Fruit fly (Drosophila melanogaster) whole organism, embryonic: Measurements from ENCODE around the gene CG15286.

Experiments used
- Atf-2 ChIP-seq: fragments of 200-800 bp; sonication (Bioruptor generic); optimal IDR thresholded peaks from 2 replicates; lab custom pipeline; 2016; ENCODE audit warnings: missing biosample characterization, missing genetic modification characterization
- Atf3 ChIP-seq: fragments of 200-800 bp; sonication (Bioruptor generic); optimal IDR thresholded peaks from 3 replicates; lab custom pipeline; 2016; ENCODE audit warnings: missing biosample characterization, missing genetic modification characterization
- B-H1 ChIP-seq: fragments of 200-800 bp; sonication (Bioruptor generic); IDR thresholded peaks from 3 replicates; pipeline ENCODE4 v1.3.6; 2022; ENCODE audit warnings: missing biosample characterization, missing genetic modification characterization
- CG10366 ChIP-seq: fragments of 200-800 bp; sonication (Bioruptor generic); IDR thresholded peaks from 2 replicates; pipeline ENCODE4 v1.3.6; 2022; ENCODE audit warnings: missing biosample characterization, missing genetic modification characterization
- CG10979 ChIP-seq: fragments of 200-800 bp; sonication (Bioruptor generic); optimal IDR thresholded peaks from 2 replicates; lab custom pipeline; 2018; ENCODE audit warnings: missing biosample characterization, mild to moderate bottlenecking, missing genetic modification characterization, moderate library complexity
- CG11085 ChIP-seq: fragments of 200-800 bp; sonication (Bioruptor generic); IDR thresholded peaks from 2 replicates; pipeline ENCODE4 v1.3.6; 2022; ENCODE audit warnings: missing biosample characterization, missing genetic modification characterization
- CG14710 ChIP-seq: fragments of 200-800 bp; sonication (Bioruptor generic); optimal IDR thresholded peaks from 3 replicates; lab custom pipeline; 2019; ENCODE audit warnings: missing biosample characterization, mild to moderate bottlenecking, missing genetic modification characterization, moderate library complexity
- CG15479 ChIP-seq: fragments of 200-800 bp; sonication (Bioruptor generic); optimal IDR thresholded peaks from 3 replicates; lab custom pipeline; 2019; ENCODE audit warnings: missing biosample characterization, mild to moderate bottlenecking, missing genetic modification characterization, moderate library complexity
- CG1602 ChIP-seq: fragments of 200-800 bp; sonication (Bioruptor generic); optimal IDR thresholded peaks from 3 replicates; lab custom pipeline; 2016; ENCODE audit warnings: missing biosample characterization, missing genetic modification characterization
- CG16863 ChIP-seq: fragments of 200-800 bp; sonication (Bioruptor generic); optimal IDR thresholded peaks from 3 replicates; lab custom pipeline; 2016; ENCODE audit warnings: missing biosample characterization, missing genetic modification characterization
- CG17385 ChIP-seq: fragments of 200-800 bp; sonication (Bioruptor generic); optimal IDR thresholded peaks from 3 replicates; lab custom pipeline; 2018; ENCODE audit warnings: missing biosample characterization, mild to moderate bottlenecking, missing genetic modification characterization
- CG17612 ChIP-seq: fragments of 200-800 bp; sonication (Bioruptor generic); IDR thresholded peaks from 2 replicates; pipeline ENCODE4 v1.3.6; 2022; ENCODE audit warnings: missing biosample characterization, missing genetic modification characterization
- CG17912 ChIP-seq: fragments of 200-800 bp; sonication (Bioruptor generic); optimal IDR thresholded peaks from 2 replicates; lab custom pipeline; 2018; ENCODE audit warnings: missing biosample characterization, mild to moderate bottlenecking, missing genetic modification characterization
- CG2889 ChIP-seq: fragments of 200-800 bp; sonication (Bioruptor generic); IDR thresholded peaks from 3 replicates; pipeline ENCODE4 v1.3.6; 2022; ENCODE audit warnings: missing biosample characterization, missing genetic modification characterization
- CG30403 ChIP-seq: fragments of 200-800 bp; sonication (Bioruptor generic); optimal IDR thresholded peaks from 3 replicates; lab custom pipeline; 2016; ENCODE audit warnings: missing biosample characterization, missing genetic modification characterization
- CG31441 ChIP-seq: fragments of 200-800 bp; sonication (Bioruptor generic); IDR thresholded peaks from 2 replicates; pipeline ENCODE4 v1.3.6; 2022; ENCODE audit warnings: missing biosample characterization, missing genetic modification characterization
- CG33213 ChIP-seq: fragments of 200-800 bp; sonication (Bioruptor generic); optimal IDR thresholded peaks from 3 replicates; lab custom pipeline; 2016; ENCODE audit warnings: missing biosample characterization, missing genetic modification characterization
- CG34224 ChIP-seq: fragments of 200-800 bp; sonication (Bioruptor generic); IDR thresholded peaks from 3 replicates; pipeline ENCODE4 v1.3.6; 2022; ENCODE audit warnings: missing biosample characterization, missing genetic modification characterization; ENCODE audit not compliant: partially characterized antibody
- CG34422 ChIP-seq: fragments of 200-800 bp; sonication (Bioruptor generic); IDR thresholded peaks from 3 replicates; pipeline ENCODE4 v1.3.6; 2022; ENCODE audit warnings: missing biosample characterization, missing genetic modification characterization
- CG4282 ChIP-seq: fragments of 200-800 bp; sonication (Bioruptor generic); optimal IDR thresholded peaks from 2 replicates; lab custom pipeline; 2016; ENCODE audit warnings: missing biosample characterization, missing genetic modification characterization
- CG4730 ChIP-seq: fragments of 200-800 bp; sonication (Bioruptor generic); IDR thresholded peaks from 2 replicates; pipeline ENCODE4 v1.3.6; 2022; ENCODE audit warnings: missing biosample characterization, missing genetic modification characterization
- CG6689 ChIP-seq: fragments of 200-800 bp; sonication (Bioruptor generic); IDR thresholded peaks from 2 replicates; pipeline ENCODE4 v1.3.6; 2022; ENCODE audit warnings: missing biosample characterization, missing genetic modification characterization
- CG8089 ChIP-seq: fragments of 200-800 bp; sonication (Bioruptor generic); optimal IDR thresholded peaks from 3 replicates; lab custom pipeline; 2016; ENCODE audit warnings: missing biosample characterization, missing genetic modification characterization
- CG8944 ChIP-seq: fragments of 200-800 bp; sonication (Bioruptor generic); optimal IDR thresholded peaks from 3 replicates; lab custom pipeline; 2016; ENCODE audit warnings: missing biosample characterization, missing genetic modification characterization
- CG9437 ChIP-seq: fragments of 200-800 bp; sonication (Bioruptor generic); optimal IDR thresholded peaks from 2 replicates; lab custom pipeline; 2018; ENCODE audit warnings: missing biosample characterization, mild to moderate bottlenecking, missing genetic modification characterization
- CG9817 ChIP-seq: fragments of 200-800 bp; sonication (Bioruptor generic); optimal IDR thresholded peaks from 2 replicates; lab custom pipeline; 2018; ENCODE audit warnings: missing biosample characterization, mild to moderate bottlenecking, missing genetic modification characterization, moderate library complexity
- CrebB ChIP-seq: fragments of 200-800 bp; sonication (Bioruptor generic); optimal IDR thresholded peaks from 3 replicates; lab custom pipeline; 2018; ENCODE audit warnings: missing biosample characterization, mild to moderate bottlenecking, missing genetic modification characterization
- D ChIP-seq, 2 experiments: fragments of 200-800 bp in 1 of 2; fragments of >200 bp in 1 of 2; sonication (Bioruptor generic) in 1 of 2; optimal IDR thresholded peaks; 2 replicates in 1 of 2; 3 replicates in 1 of 2; lab custom pipeline; 2017; ENCODE audit warnings: mild to moderate bottlenecking in 1 of 2, missing biosample characterization in 1 of 2, missing genetic modification characterization in 1 of 2, missing genetic modification reagents in 1 of 2
- D19B ChIP-seq: fragments of 200-800 bp; sonication (Bioruptor generic); optimal IDR thresholded peaks from 2 replicates; lab custom pipeline; 2017; ENCODE audit warnings: missing biosample characterization, mild to moderate bottlenecking, missing genetic modification characterization
- Doc2 ChIP-seq: fragments of 200-800 bp; sonication (Bioruptor generic); IDR thresholded peaks from 2 replicates; pipeline ENCODE4 v1.3.6; 2022; ENCODE audit warnings: missing biosample characterization, missing genetic modification characterization
- ERR ChIP-seq: fragments of 200-800 bp; sonication (Bioruptor generic); optimal IDR thresholded peaks from 2 replicates; lab custom pipeline; 2016; ENCODE audit warnings: missing biosample characterization, missing genetic modification characterization
- Ets97D ChIP-seq: fragments of 200-800 bp; sonication (Bioruptor generic); optimal IDR thresholded peaks from 3 replicates; lab custom pipeline; 2016; ENCODE audit warnings: missing biosample characterization, missing genetic modification characterization
- Fer1 ChIP-seq: fragments of 200-800 bp; sonication (Bioruptor generic); optimal IDR thresholded peaks from 2 replicates; lab custom pipeline; 2017; ENCODE audit warnings: missing biosample characterization, mild to moderate bottlenecking, missing genetic modification characterization
- HHEX ChIP-seq: fragments of 200-800 bp; sonication (Bioruptor generic); optimal IDR thresholded peaks from 3 replicates; lab custom pipeline; 2017; ENCODE audit warnings: missing biosample characterization, mild to moderate bottlenecking, missing genetic modification characterization, missing genetic modification reagents
- Hr3 ChIP-seq: fragments of 200-800 bp; sonication (Bioruptor generic); optimal IDR thresholded peaks from 3 replicates; lab custom pipeline; 2016; ENCODE audit warnings: missing biosample characterization, missing genetic modification characterization
- Hr78 ChIP-seq, 2 experiments: fragments of 200-800 bp in 1 of 2; fragments of >200 bp in 1 of 2; sonication (Bioruptor generic) in 1 of 2; optimal IDR thresholded peaks; 2 replicates each; lab custom pipeline; 2017 to 2019; ENCODE audit warnings: missing biosample characterization in 2 of 2, missing genetic modification characterization in 2 of 2, mild to moderate bottlenecking in 1 of 2, moderate library complexity in 1 of 2
- MTF-1 ChIP-seq: fragments of 200-800 bp; sonication (Bioruptor generic); optimal IDR thresholded peaks from 2 replicates; lab custom pipeline; 2018; ENCODE audit warnings: missing biosample characterization, mild to moderate bottlenecking, missing genetic modification characterization, borderline replicate concordance
- Nf-YC ChIP-seq: fragments of 200-800 bp; optimal IDR thresholded peaks from 3 replicates; lab custom pipeline; 2019; ENCODE audit warnings: missing biosample characterization, mild to moderate bottlenecking, missing genetic modification characterization, moderate library complexity
- Ravus ChIP-seq: fragments of 200-800 bp; sonication (Bioruptor generic); IDR thresholded peaks from 2 replicates; pipeline ENCODE4 v1.3.6; 2022; ENCODE audit warnings: missing biosample characterization, missing genetic modification characterization
- Sry-δ ChIP-seq: fragments of 200-800 bp; sonication (Bioruptor generic); optimal IDR thresholded peaks from 2 replicates; lab custom pipeline; 2016; ENCODE audit warnings: missing biosample characterization, missing genetic modification characterization
- ab ChIP-seq: fragments of 200-800 bp; sonication (Bioruptor generic); optimal IDR thresholded peaks from 2 replicates; lab custom pipeline; 2016; ENCODE audit warnings: missing biosample characterization, missing genetic modification characterization
- ash1 ChIP-seq: fragments of 200-800 bp; sonication (Bioruptor generic); optimal IDR thresholded peaks from 2 replicates; lab custom pipeline; 2018; ENCODE audit warnings: missing biosample characterization, mild to moderate bottlenecking, missing genetic modification characterization
- cg ChIP-seq: fragments of 200-800 bp; sonication (Bioruptor generic); optimal IDR thresholded peaks from 3 replicates; lab custom pipeline; 2019; ENCODE audit warnings: missing biosample characterization, mild to moderate bottlenecking, missing genetic modification characterization, moderate library complexity
- chinmo ChIP-seq: fragments of 200-800 bp; sonication (Bioruptor generic); IDR thresholded peaks from 4 replicates; pipeline ENCODE4 v1.3.6; 2022; ENCODE audit warnings: missing biosample characterization, missing genetic modification characterization; ENCODE audit not compliant: partially characterized antibody
- crol ChIP-seq: fragments of 200-800 bp; sonication (Bioruptor generic); IDR thresholded peaks from 2 replicates; pipeline ENCODE4 v1.3.6; 2022; ENCODE audit warnings: missing biosample characterization, missing genetic modification characterization
- dimm ChIP-seq: fragments of 200-800 bp; sonication (Bioruptor generic); IDR thresholded peaks from 2 replicates; pipeline ENCODE4 v1.3.6; 2022; ENCODE audit warnings: missing biosample characterization, missing genetic modification characterization
- ftz-f1 ChIP-seq: fragments of 200-800 bp; sonication (Bioruptor generic); optimal IDR thresholded peaks from 2 replicates; lab custom pipeline; 2016; ENCODE audit warnings: missing biosample characterization, missing genetic modification characterization
- gem ChIP-seq: fragments of 200-800 bp; sonication (Bioruptor generic); optimal IDR thresholded peaks from 2 replicates; lab custom pipeline; 2019; ENCODE audit warnings: missing biosample characterization, mild to moderate bottlenecking, missing genetic modification characterization, moderate library complexity
- kni ChIP-seq: fragments of 200-800 bp; sonication (Bioruptor generic); optimal IDR thresholded peaks from 3 replicates; lab custom pipeline; 2017; ENCODE audit warnings: mild to moderate bottlenecking, missing biosample characterization, missing genetic modification reagents, missing genetic modification characterization
- knrl ChIP-seq: fragments of 200-800 bp; sonication (Bioruptor generic); IDR thresholded peaks from 3 replicates; pipeline ENCODE4 v1.3.6; 2022; ENCODE audit warnings: missing biosample characterization, missing genetic modification characterization; ENCODE audit not compliant: partially characterized antibody
- pum ChIP-seq: fragments of 200-800 bp; sonication (Bioruptor generic); optimal IDR thresholded peaks from 2 replicates; lab custom pipeline; 2016; ENCODE audit warnings: missing biosample characterization, missing genetic modification characterization
- sr ChIP-seq: fragments of 200-800 bp; sonication (Bioruptor generic); IDR thresholded peaks from 3 replicates; pipeline ENCODE4 v1.3.6; 2022; ENCODE audit warnings: missing biosample characterization, missing genetic modification characterization
- usp ChIP-seq: fragments of >200 bp; optimal IDR thresholded peaks from 2 replicates; lab custom pipeline; 2017; ENCODE audit warnings: missing biosample characterization, missing genetic modification characterization
- wdn ChIP-seq: fragments of 200-800 bp; sonication (Bioruptor generic); IDR thresholded peaks from 2 replicates; pipeline ENCODE4 v1.3.6; 2022; ENCODE audit warnings: missing biosample characterization, missing genetic modification characterization

CG15286 gene

DNA sequence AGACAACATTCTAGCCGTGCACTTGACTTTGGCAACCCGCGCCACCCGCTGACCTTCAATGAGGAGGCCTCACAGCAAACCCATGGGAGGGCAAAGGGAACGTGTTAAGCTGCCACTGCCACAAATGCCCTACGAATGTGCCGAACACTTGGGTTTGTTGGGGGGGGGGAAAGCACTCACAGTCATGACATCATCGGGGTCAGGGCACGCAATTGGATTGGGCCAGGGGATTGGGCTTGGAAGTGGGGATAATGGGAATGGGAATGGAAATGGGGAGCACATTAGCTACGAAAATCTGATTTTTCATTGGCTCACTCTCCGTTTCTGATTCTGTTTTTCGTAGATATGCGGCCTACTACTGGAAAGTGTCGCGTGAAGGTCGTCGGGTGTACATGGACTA is 2.9 kb downstream of the CG15286 start:
- no peak for TF ChIP-seq MTF-1 (GFP tag; lab: Kevin White, UChicago)
- no peak for TF ChIP-seq Hr3 (GFP tag; lab: Kevin White, UChicago)
- TF ChIP-seq Ravus (GFP tag; lab: Robert Waterston, UW) = no peak
- TF ChIP-seq ftz-f1 (GFP tag; lab: Kevin White, UChicago) = peak; percentile 15
- no peak for TF ChIP-seq sr (GFP tag; lab: Robert Waterston, UW)
- TF ChIP-seq CG9437 = no peak
- peak; percentile 19 for TF ChIP-seq ERR
- TF ChIP-seq kni = no peak
- TF ChIP-seq CG34224 = no peak
- no peak for TF ChIP-seq CG1602
- no peak for TF ChIP-seq ash1 (GFP tag; lab: Kevin White, UChicago)
- TF ChIP-seq crol (GFP tag; lab: Robert Waterston, UW) = peak; percentile 77
- no peak for TF ChIP-seq usp
- no peak for TF ChIP-seq CG8944 (GFP tag; lab: Kevin White, UChicago)
- TF ChIP-seq Nf-YC (tag; lab: Kevin White, UChicago) = peak; percentile 77
- no peak for TF ChIP-seq Sry-δ (GFP tag; lab: Kevin White, UChicago)
- no peak for TF ChIP-seq wdn (GFP tag; lab: Robert Waterston, UW)
- TF ChIP-seq CG33213 (GFP tag; lab: Kevin White, UChicago) = no peak
- no peak for TF ChIP-seq knrl (GFP tag; lab: Robert Waterston, UW)
- no peak for TF ChIP-seq CG17912
- no peak for TF ChIP-seq HHEX (GFP tag; lab: Kevin White, UChicago)
- TF ChIP-seq CG10366 (GFP tag; lab: Robert Waterston, UW) = no peak
- no peak for TF ChIP-seq Atf-2
- TF ChIP-seq CG34422 = 0 out of 3 replicates have a peak, but pooled peaks have one; percentile 29
- TF ChIP-seq CG15479 (GFP tag; lab: Kevin White, UChicago) = no peak
- TF ChIP-seq CG10979 = no peak
- TF ChIP-seq CG16863 (GFP tag; lab: Kevin White, UChicago) = no peak
- peak in 1 of 2 experiments; percentile 76 for TF ChIP-seq Hr78 (GFP tag; optimal IDR thresholded peaks at IDR 0.05; lab: Kevin White, UChicago)
- TF ChIP-seq CG30403 = no peak
- TF ChIP-seq dimm = no peak
- peak; percentile 60 for TF ChIP-seq Atf3 (GFP tag; lab: Kevin White, UChicago)
- no peak for TF ChIP-seq pum (GFP tag; lab: Kevin White, UChicago)
- no peak for TF ChIP-seq CG6689 (GFP tag; lab: Robert Waterston, UW)
- TF ChIP-seq CG11085 = no peak
- TF ChIP-seq, all 482 proteins: peak for 7

dm6 chr2L:14346588-14346987 is 8.5 kb downstream of the CG15286 start, which contains the start of gene Send2:
Gene Send2 (minus strand): TSS chr2L:14346688.
- TF ChIP-seq cg (GFP tag; lab: Kevin White, UChicago) = no peak
- TF ChIP-seq Ets97D (GFP tag; lab: Kevin White, UChicago) = no peak
- no peak for TF ChIP-seq CrebB
- no peak for TF ChIP-seq B-H1
- TF ChIP-seq gem (tag; lab: Kevin White, UChicago) = no peak
- TF ChIP-seq CG9817 = no peak
- TF ChIP-seq Fer1 (GFP tag; lab: Kevin White, UChicago) = no peak
- no peak for TF ChIP-seq CG17385 (GFP tag; lab: Kevin White, UChicago)
- TF ChIP-seq CG14710 (tag; lab: Kevin White, UChicago) = no peak
- no peak for TF ChIP-seq CG4282
- no peak for TF ChIP-seq D19B (GFP tag; lab: Kevin White, UChicago)
- TF ChIP-seq CG8089 (GFP tag; lab: Kevin White, UChicago) = no peak
- no peak for TF ChIP-seq D (optimal IDR thresholded peaks at IDR 0.05; lab: Kevin White, UChicago)
- TF ChIP-seq D (GFP tag; optimal IDR thresholded peaks at IDR 0.05; lab: Kevin White, UChicago) = no peak
- TF ChIP-seq CG31441 (GFP tag; lab: Robert Waterston, UW) = no peak
- no peak for TF ChIP-seq CG4730 (GFP tag; lab: Robert Waterston, UW)
- no peak for TF ChIP-seq Doc2
- no peak for TF ChIP-seq CG17612
- no peak for TF ChIP-seq ab
- TF ChIP-seq CG2889 (GFP tag; lab: Robert Waterston, UW) = no peak
- TF ChIP-seq chinmo (GFP tag; lab: Robert Waterston, UW) = no peak
